Fruit fly (Drosophila melanogaster): ENCODE data around the gene CG15399.

CG15399 gene

dm6 chr2L:2802527-2802926 lies 31.0 kb upstream of the CG15399 start (continued):
- TF ChIP-seq Hr4 (GFP tag; optimal IDR thresholded peaks at IDR 0.05) (peak; percentile 3), Smox (GFP tag; optimal IDR thresholded peaks at IDR 0.05) (no peak), eg (GFP tag; IDR thresholded peaks at IDR 0.05) (0 out of 3 replicates have a peak, but pooled peaks have one; percentile 37), Blimp-1 (GFP tag; optimal IDR thresholded peaks at IDR 0.05) (no peak), CG1621 (tag; optimal IDR thresholded peaks at IDR 0.05) (peak; percentile 55), vri (GFP tag; optimal IDR thresholded peaks at IDR 0.05) (no peak), Sox102F (GFP tag; optimal IDR thresholded peaks at IDR 0.05) (no peak), Lpt (GFP tag; optimal IDR thresholded peaks at IDR 0.05) (peak; percentile 10), CG11762 (GFP tag; optimal IDR thresholded peaks at IDR 0.05; ENCODE audit: insufficient read depth) (no peak), Ets21C (GFP tag; optimal IDR thresholded peaks at IDR 0.05) (no peak), CG8319 (GFP tag; optimal IDR thresholded peaks at IDR 0.05) (no peak), CG10631 (GFP tag; optimal IDR thresholded peaks at IDR 0.05) (no peak), CG6854 (GFP tag; optimal IDR thresholded peaks at IDR 0.05) (peak; percentile 32), CG15336 (GFP tag; IDR thresholded peaks at IDR 0.05) (peak; percentile 43), cyc (GFP tag; optimal IDR thresholded peaks at IDR 0.05) (no peak), Met (GFP tag; optimal IDR thresholded peaks at IDR 0.05) (no peak), Gug (GFP tag; IDR thresholded peaks at IDR 0.05) (no peak), net (GFP tag; optimal IDR thresholded peaks at IDR 0.05) (peak; percentile 38), CG8632 (GFP tag; optimal IDR thresholded peaks at IDR 0.05) (no peak), salr (GFP tag; optimal IDR thresholded peaks at IDR 0.05) (no peak), lz (GFP tag; optimal IDR thresholded peaks at IDR 0.05) (no peak), CG9139 (GFP tag; optimal IDR thresholded peaks at IDR 0.05) (peak; percentile 88), CG11294 (GFP tag; IDR thresholded peaks at IDR 0.05) (no peak), CG6792 (GFP tag; optimal IDR thresholded peaks at IDR 0.05) (no peak), Sox14 (GFP tag; optimal IDR thresholded peaks at IDR 0.05) (no peak), fd85E (GFP tag; optimal IDR thresholded peaks at IDR 0.05) (no peak), CG16779 (tag; optimal IDR thresholded peaks at IDR 0.05) (peak; percentile 39), svp (GFP tag) (peak; percentile 10), CG7368 (GFP tag; optimal IDR thresholded peaks at IDR 0.05) (peak; percentile 33), CG31627 (GFP tag; optimal IDR thresholded peaks at IDR 0.05) (no peak), pdm3 (GFP tag; optimal IDR thresholded peaks at IDR 0.05) (no peak), fkh (GFP tag; optimal IDR thresholded peaks at IDR 0.05) (no peak), Eip78C (GFP tag) (peak; percentile 76)

dm6 chr2L:2800956-2801776 lies 29.6 kb upstream of the CG15399 start:
- peak; percentile 91 for TF ChIP-seq svp (GFP tag)
- TF ChIP-seq Met (GFP tag; optimal IDR thresholded peaks at IDR 0.05), result no peak

dm6 chr2L:2799909-2800478 lies 28.4 kb upstream of the CG15399 start, which contains the start of gene Syt1:
TSS of gene Syt1 (minus strand) at chr2L:2799979.
- TF ChIP-seq topi (GFP tag; optimal IDR thresholded peaks at IDR 0.05) (no peak), CG10631 (GFP tag; optimal IDR thresholded peaks at IDR 0.05) (no peak), CG6163 (GFP tag; IDR thresholded peaks at IDR 0.05) (peak; percentile 51; the same call in 1 of the 3 replicates), Hr4 (GFP tag; optimal IDR thresholded peaks at IDR 0.05) (peak; percentile 8), Eip78C (GFP tag) (peak; percentile 66), CG15336 (GFP tag; IDR thresholded peaks at IDR 0.05) (peak; percentile 18; the same call in 1 of the 2 replicates), svp (GFP tag) (peak; percentile 28), dsx (GFP tag; optimal IDR thresholded peaks at IDR 0.05; ENCODE audit: poor library complexity, severe bottlenecking) (peak; percentile 28), CG1621 (tag; optimal IDR thresholded peaks at IDR 0.05) (no peak), eg (GFP tag; IDR thresholded peaks at IDR 0.05) (0 out of 3 replicates have a peak, but pooled peaks have one; percentile 13)

Measured in whole organism, prepupa.